Fruit fly (Drosophila melanogaster) whole organism, embryonic: ENCODE results near the gene numb.

Source experiments
- Atf-2 ChIP-seq: fragments of 200-800 bp; sonication (Bioruptor generic); optimal IDR thresholded peaks from 2 replicates; lab custom pipeline; 2016; ENCODE audit warnings: missing biosample characterization, missing genetic modification characterization
- B-H1 ChIP-seq: fragments of 200-800 bp; sonication (Bioruptor generic); IDR thresholded peaks from 3 replicates; pipeline ENCODE4 v1.3.6; 2022; ENCODE audit warnings: missing biosample characterization, missing genetic modification characterization
- CG10321 ChIP-seq: fragments of 200-800 bp; sonication (Bioruptor generic); IDR thresholded peaks from 2 replicates; pipeline ENCODE4 v1.3.6; 2022; ENCODE audit warnings: missing biosample characterization, missing genetic modification characterization
- CG11398 ChIP-seq: fragments of 200-800 bp; sonication (Bioruptor generic); optimal IDR thresholded peaks from 2 replicates; lab custom pipeline; 2016; ENCODE audit warnings: missing biosample characterization, missing genetic modification characterization
- CG11504 ChIP-seq: fragments of 200-800 bp; sonication (Bioruptor generic); optimal IDR thresholded peaks from 3 replicates; lab custom pipeline; 2019; ENCODE audit warnings: missing biosample characterization, mild to moderate bottlenecking, missing genetic modification characterization, moderate library complexity
- CG12104 ChIP-seq: fragments of 200-800 bp; sonication (Bioruptor generic); optimal IDR thresholded peaks from 3 replicates; lab custom pipeline; 2016; ENCODE audit warnings: missing biosample characterization, missing genetic modification characterization
- CG13894 ChIP-seq: fragments of 200-800 bp; sonication (Bioruptor generic); optimal IDR thresholded peaks from 3 replicates; lab custom pipeline; 2018; ENCODE audit warnings: missing biosample characterization, mild to moderate bottlenecking, missing genetic modification characterization, moderate library complexity
- CG14667 ChIP-seq: fragments of 200-800 bp; sonication (Bioruptor generic); IDR thresholded peaks from 2 replicates; pipeline ENCODE4 v1.3.6; 2022; ENCODE audit warnings: missing biosample characterization, missing genetic modification characterization
- CG15269 ChIP-seq: fragments of 200-800 bp; sonication (Bioruptor generic); optimal IDR thresholded peaks from 2 replicates; lab custom pipeline; 2018; ENCODE audit warnings: missing biosample characterization, mild to moderate bottlenecking, missing genetic modification characterization, moderate library complexity
- CG1529 ChIP-seq: fragments of 200-800 bp; sonication (Bioruptor generic); optimal IDR thresholded peaks from 3 replicates; lab custom pipeline; 2018; ENCODE audit warnings: missing biosample characterization, missing genetic modification characterization
- CG15514 ChIP-seq: fragments of 200-800 bp; sonication (Bioruptor generic); optimal IDR thresholded peaks from 3 replicates; lab custom pipeline; 2017; ENCODE audit warnings: missing biosample characterization, missing genetic modification characterization, mild to moderate bottlenecking, moderate library complexity, missing genetic modification reagents
- CG1602 ChIP-seq: fragments of 200-800 bp; sonication (Bioruptor generic); optimal IDR thresholded peaks from 3 replicates; lab custom pipeline; 2016; ENCODE audit warnings: missing biosample characterization, missing genetic modification characterization
- CG16815 ChIP-seq: fragments of 200-800 bp; sonication (Bioruptor generic); optimal IDR thresholded peaks from 3 replicates; lab custom pipeline; 2017; ENCODE audit warnings: missing biosample characterization, mild to moderate bottlenecking, missing genetic modification characterization
- CG17186 ChIP-seq: fragments of 200-800 bp; sonication (Bioruptor generic); optimal IDR thresholded peaks from 3 replicates; lab custom pipeline; 2017; ENCODE audit warnings: missing biosample characterization, missing genetic modification reagents, missing genetic modification characterization
- CG2120 ChIP-seq: fragments of 200-800 bp; sonication (Bioruptor generic); optimal IDR thresholded peaks from 3 replicates; lab custom pipeline; 2016; ENCODE audit warnings: missing biosample characterization, missing genetic modification characterization
- CG32772 ChIP-seq: fragments of 200-800 bp; sonication (Bioruptor generic); IDR thresholded peaks from 2 replicates; pipeline ENCODE4 v1.3.6; 2022; ENCODE audit warnings: missing biosample characterization, missing genetic modification characterization
- CG4360 ChIP-seq: fragments of 200-800 bp; sonication (Bioruptor generic); IDR thresholded peaks from 2 replicates; pipeline ENCODE4 v1.3.6; 2022; ENCODE audit warnings: missing biosample characterization, missing genetic modification characterization
- CG6272 ChIP-seq: fragments of 200-800 bp; sonication (Bioruptor generic); IDR thresholded peaks from 2 replicates; pipeline ENCODE4 v1.3.6; 2022; ENCODE audit warnings: missing biosample characterization, missing genetic modification characterization
- CG6765 ChIP-seq: fragments of 200-800 bp; sonication (Bioruptor generic); optimal IDR thresholded peaks from 3 replicates; lab custom pipeline; 2017; ENCODE audit warnings: missing biosample characterization, mild to moderate bottlenecking, missing genetic modification characterization
- CG7372 ChIP-seq: fragments of 200-800 bp; sonication (Bioruptor generic); IDR thresholded peaks from 2 replicates; pipeline ENCODE4 v1.3.6; 2022; ENCODE audit warnings: missing biosample characterization, missing genetic modification characterization
- D19B ChIP-seq: fragments of 200-800 bp; sonication (Bioruptor generic); optimal IDR thresholded peaks from 2 replicates; lab custom pipeline; 2017; ENCODE audit warnings: missing biosample characterization, mild to moderate bottlenecking, missing genetic modification characterization
- Dbx ChIP-seq: fragments of 200-800 bp; sonication (Bioruptor generic); IDR thresholded peaks from 3 replicates; pipeline ENCODE4 v1.3.6; 2022; ENCODE audit warnings: missing biosample characterization, missing genetic modification characterization
- Dll ChIP-seq: fragments of 200-800 bp; sonication (Bioruptor generic); IDR thresholded peaks from 4 replicates; pipeline ENCODE4 v1.3.6; 2022; ENCODE audit warnings: missing biosample characterization, missing genetic modification characterization; ENCODE audit not compliant: partially characterized antibody
- Ets65A ChIP-seq: fragments of 200-800 bp; sonication (Bioruptor generic); peaks from one replicate; lab custom pipeline; 2016; ENCODE audit warnings: missing biosample characterization, missing genetic modification characterization
- HmgZ ChIP-seq: fragments of 200-800 bp; sonication (Bioruptor generic); optimal IDR thresholded peaks from 2 replicates; lab custom pipeline; 2018; ENCODE audit warnings: missing biosample characterization, mild to moderate bottlenecking, missing genetic modification characterization
- Nf-YA ChIP-seq: fragments of 200-800 bp; sonication (Bioruptor generic); IDR thresholded peaks from 2 replicates; pipeline ENCODE4 v1.3.6; 2022; ENCODE audit warnings: missing biosample characterization, missing genetic modification characterization
- Optix ChIP-seq: fragments of 200-800 bp; sonication (Bioruptor generic); IDR thresholded peaks from 3 replicates; pipeline ENCODE4 v1.3.6; 2022; ENCODE audit warnings: missing biosample characterization, missing genetic modification characterization
- Ptx1 ChIP-seq: fragments of 200-800 bp; sonication (Bioruptor generic); IDR thresholded peaks from 2 replicates; pipeline ENCODE4 v1.3.6; 2022; ENCODE audit warnings: missing biosample characterization, missing genetic modification characterization
- Sin3A ChIP-seq: fragments of >200 bp; optimal IDR thresholded peaks from 2 replicates; lab custom pipeline; 2018
- al ChIP-seq: fragments of 200-800 bp; sonication (Bioruptor generic); IDR thresholded peaks from 2 replicates; pipeline ENCODE4 v1.3.6; 2022; ENCODE audit warnings: missing biosample characterization, missing genetic modification characterization
- ap ChIP-seq: fragments of 200-800 bp; sonication (Bioruptor generic); IDR thresholded peaks from 2 replicates; pipeline ENCODE4 v1.3.6; 2022; ENCODE audit warnings: missing biosample characterization, missing genetic modification characterization
- az2 ChIP-seq: fragments of 200-800 bp; sonication (Bioruptor generic); optimal IDR thresholded peaks from 3 replicates; lab custom pipeline; 2016; ENCODE audit warnings: missing biosample characterization, missing genetic modification characterization
- bab2 ChIP-seq: fragments of 200-800 bp; sonication (Bioruptor generic); optimal IDR thresholded peaks from 2 replicates; lab custom pipeline; 2016; ENCODE audit warnings: missing biosample characterization, missing genetic modification characterization
- bsh ChIP-seq, 2 experiments: fragments of 200-800 bp; sonication (Bioruptor generic); optimal IDR thresholded peaks; 2 replicates each; lab custom pipeline; 2017 to 2018; ENCODE audit warnings: mild to moderate bottlenecking in 2 of 2, missing biosample characterization in 2 of 2, missing genetic modification characterization in 2 of 2, moderate library complexity in 1 of 2
- cad ChIP-seq: fragments of >200 bp; optimal IDR thresholded peaks from 2 replicates; lab custom pipeline; 2017; ENCODE audit warnings: missing biosample characterization, missing genetic modification characterization
- chif ChIP-seq, 2 experiments: fragments of 200-800 bp; sonication (Bioruptor generic); optimal IDR thresholded peaks; 3 replicates each; lab custom pipeline; 2016; ENCODE audit warnings: missing biosample characterization in 2 of 2, missing genetic modification characterization in 2 of 2
- da ChIP-seq: fragments of 200-800 bp; sonication (Bioruptor generic); optimal IDR thresholded peaks from 2 replicates; lab custom pipeline; 2016; ENCODE audit warnings: missing biosample characterization, missing genetic modification characterization
- hth ChIP-seq: fragments of >200 bp; optimal IDR thresholded peaks from 2 replicates; lab custom pipeline; 2017; ENCODE audit warnings: inconsistent platforms
- lab ChIP-seq: fragments of 200-800 bp; sonication (Bioruptor generic); optimal IDR thresholded peaks from 3 replicates; lab custom pipeline; 2017; ENCODE audit warnings: missing biosample characterization, missing genetic modification characterization, mild to moderate bottlenecking, moderate library complexity, missing genetic modification reagents
- maf-S ChIP-seq: fragments of 200-800 bp; sonication (Bioruptor generic); optimal IDR thresholded peaks from 2 replicates; lab custom pipeline; 2016; ENCODE audit warnings: missing biosample characterization, missing genetic modification characterization
- nerfin-1 ChIP-seq: fragments of 200-800 bp; sonication (Bioruptor generic); optimal IDR thresholded peaks from 3 replicates; lab custom pipeline; 2019; ENCODE audit warnings: missing biosample characterization, mild to moderate bottlenecking, missing genetic modification characterization, moderate library complexity
- pfk ChIP-seq: fragments of 200-800 bp; sonication (Bioruptor generic); optimal IDR thresholded peaks from 2 replicates; lab custom pipeline; 2018; ENCODE audit warnings: missing biosample characterization, mild to moderate bottlenecking, missing genetic modification characterization, moderate library complexity
- pho ChIP-seq: fragments of 200-800 bp; sonication (Bioruptor generic); optimal IDR thresholded peaks from 2 replicates; lab custom pipeline; 2016; ENCODE audit warnings: missing biosample characterization, missing genetic modification characterization
- repo ChIP-seq: fragments of 200-800 bp; sonication (Bioruptor generic); optimal IDR thresholded peaks from 2 replicates; lab custom pipeline; 2016; ENCODE audit warnings: missing biosample characterization, missing genetic modification characterization
- row ChIP-seq: fragments of 200-800 bp; sonication (Bioruptor generic); IDR thresholded peaks from 3 replicates; pipeline ENCODE4 v1.3.6; 2022; ENCODE audit warnings: missing biosample characterization, missing genetic modification characterization
- sna ChIP-seq: fragments of 200-800 bp; sonication (Bioruptor generic); IDR thresholded peaks from 2 replicates; pipeline ENCODE4 v1.3.6; 2022; ENCODE audit warnings: missing biosample characterization, missing genetic modification characterization; ENCODE audit not compliant: partially characterized antibody
- stwl ChIP-seq: fragments of 200-800 bp; sonication (Bioruptor generic); optimal IDR thresholded peaks from 3 replicates; lab custom pipeline; 2018; ENCODE audit warnings: missing biosample characterization, mild to moderate bottlenecking, missing genetic modification characterization, moderate library complexity
- tap ChIP-seq: fragments of 200-800 bp; optimal IDR thresholded peaks from 3 replicates; lab custom pipeline; 2019; ENCODE audit warnings: missing biosample characterization, mild to moderate bottlenecking, missing genetic modification characterization, moderate library complexity
- toy ChIP-seq: fragments of 200-800 bp; sonication (Bioruptor generic); IDR thresholded peaks from 2 replicates; pipeline ENCODE4 v1.3.6; 2022; ENCODE audit warnings: missing biosample characterization, missing genetic modification characterization
- trem ChIP-seq: fragments of 200-800 bp; optimal IDR thresholded peaks from 3 replicates; lab custom pipeline; 2019; ENCODE audit warnings: missing biosample characterization, mild to moderate bottlenecking, missing genetic modification characterization, moderate library complexity
- ttk ChIP-seq: fragments of 200-800 bp; sonication (Bioruptor generic); IDR thresholded peaks from 2 replicates; pipeline ENCODE4 v2.1.2; 2022; ENCODE audit warnings: missing biosample characterization, missing genetic modification characterization

Gene numb

DNA sequence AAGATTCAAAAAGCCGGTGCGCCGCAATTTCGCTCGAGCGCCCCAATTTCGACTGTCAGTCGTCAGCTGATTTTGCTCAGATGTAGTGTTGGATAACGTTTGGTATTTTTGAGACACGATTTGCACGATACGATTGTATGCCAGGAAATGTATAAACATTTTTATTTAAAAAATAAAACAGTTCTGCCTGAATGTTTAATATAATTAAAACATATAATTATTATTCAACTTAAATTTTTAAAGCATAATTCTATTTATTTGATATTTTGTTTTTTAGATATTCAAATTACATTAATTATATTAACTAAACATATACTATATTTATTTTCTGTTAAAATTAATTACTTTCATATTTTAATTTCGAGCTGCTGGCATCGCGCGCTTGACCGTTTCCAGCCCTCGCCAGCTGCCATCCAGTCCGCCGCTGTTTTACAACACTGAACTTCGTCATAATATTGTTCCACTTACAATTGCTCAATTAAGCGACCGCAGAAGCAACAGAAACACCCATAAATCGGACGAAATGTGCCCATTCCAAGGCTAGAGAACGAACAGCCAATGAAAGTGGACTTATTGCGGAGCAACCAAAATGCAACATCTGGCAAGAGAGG, 6.2 kb upstream of the numb start, which contains the start of the genes FucTB and scat:
TSS of gene FucTB (minus strand) at position 61 of the 611 bp plus-strand sequence.
TSS of gene scat (plus strand) at position 414 of the 611 bp plus-strand sequence.
- TF ChIP-seq Ets65A (GFP tag; lab: Kevin White, UChicago) (peak; percentile 99), CG10321 (GFP tag; lab: Robert Waterston, UW) (peak; percentile 68), CG11398 (GFP tag; lab: Kevin White, UChicago) (peak; percentile 35), Optix (peak; percentile 90), CG4360 (no peak; the same call in 1 of the 2 replicates), CG7372 (GFP tag; lab: Robert Waterston, UW) (peak; percentile 91), ttk (GFP tag; lab: Robert Waterston, UW) (peak; percentile 91), CG13894 (tag; lab: Kevin White, UChicago) (peak; percentile 82), sna (GFP tag; lab: Robert Waterston, UW) (no peak), nerfin-1 (tag; lab: Kevin White, UChicago) (peak; percentile 86), CG14667 (peak; percentile 89), CG6765 (GFP tag; lab: Kevin White, UChicago) (peak; percentile 77), Dll (0 out of 4 replicates have a peak, but pooled peaks have one; percentile 53), da (GFP tag; lab: Kevin White, UChicago) (no peak), D19B (GFP tag; lab: Kevin White, UChicago) (peak; percentile 80), Ptx1 (GFP tag; lab: Robert Waterston, UW) (peak; percentile 95), Atf-2 (GFP tag; lab: Kevin White, UChicago) (peak; percentile 29), az2 (GFP tag; lab: Kevin White, UChicago) (peak; percentile 91), trem (peak; percentile 76), Nf-YA (peak; percentile 69; the same call in 1 of the 2 replicates), CG1529 (GFP tag; lab: Kevin White, UChicago) (peak; percentile 70), CG1602 (GFP tag; lab: Kevin White, UChicago) (peak; percentile 94), bsh (GFP tag; optimal IDR thresholded peaks at IDR 0.05; lab: Kevin White, UChicago) (peak; percentile 27 to 85), row (GFP tag; lab: Robert Waterston, UW) (peak; percentile 94), B-H1 (GFP tag; lab: Robert Waterston, UW) (peak; percentile 81; the same call in 2 of the 3 replicates), cad (GFP tag; lab: Kevin White, UChicago) (no peak), CG16815 (GFP tag; lab: Kevin White, UChicago) (peak; percentile 95), CG12104 (GFP tag; lab: Kevin White, UChicago) (peak; percentile 91), hth (lab: Kevin White, UChicago) (no peak), Sin3A (lab: Kevin White, UChicago) (peak; percentile 7), ap (GFP tag; lab: Robert Waterston, UW) (peak; percentile 84), pfk (peak; percentile 11), bab2 (GFP tag; lab: Kevin White, UChicago) (peak; percentile 75), CG15269 (tag; lab: Kevin White, UChicago) (peak; percentile 88), CG32772 (GFP tag; lab: Robert Waterston, UW) (peak; percentile 94), Dbx (GFP tag; lab: Robert Waterston, UW) (peak; percentile 94), al (peak; percentile 89), maf-S (GFP tag; lab: Kevin White, UChicago) (peak; percentile 43), CG11504 (tag; lab: Kevin White, UChicago) (peak; percentile 92), tap (tag; lab: Kevin White, UChicago) (peak; percentile 71), CG6272 (GFP tag; lab: Robert Waterston, UW) (peak; percentile 94), lab (GFP tag; lab: Kevin White, UChicago) (peak; percentile 89), toy (GFP tag; lab: Robert Waterston, UW) (peak; percentile 71), chif (GFP tag; optimal IDR thresholded peaks at IDR 0.05; lab: Kevin White, UChicago) (peak; percentile 36 to 62), repo (no peak), pho (GFP tag; lab: Kevin White, UChicago) (peak; percentile 72), HmgZ (tag; lab: Kevin White, UChicago) (peak; percentile 71), CG15514 (peak; percentile 78), CG17186 (GFP tag; lab: Kevin White, UChicago) (peak; percentile 22), CG2120 (GFP tag; lab: Kevin White, UChicago) (peak; percentile 89), stwl (peak; percentile 71)
